Fruit fly (Drosophila melanogaster) whole organism, adult: ENCODE measurements around the gene Jhbp5.

Source experiments
- CG7045 ChIP-seq: fragments of 200-800 bp; sonication (Bioruptor generic); optimal IDR thresholded peaks from 2 replicates; lab custom pipeline; 2017; ENCODE audit warnings: missing biosample characterization, mild to moderate bottlenecking, missing genetic modification characterization
- ovo ChIP-seq: fragments of 200-800 bp; sonication (Bioruptor generic); optimal IDR thresholded peaks from 2 replicates; lab custom pipeline; 2016; ENCODE audit warnings: missing biosample characterization, missing genetic modification characterization

DNA sequence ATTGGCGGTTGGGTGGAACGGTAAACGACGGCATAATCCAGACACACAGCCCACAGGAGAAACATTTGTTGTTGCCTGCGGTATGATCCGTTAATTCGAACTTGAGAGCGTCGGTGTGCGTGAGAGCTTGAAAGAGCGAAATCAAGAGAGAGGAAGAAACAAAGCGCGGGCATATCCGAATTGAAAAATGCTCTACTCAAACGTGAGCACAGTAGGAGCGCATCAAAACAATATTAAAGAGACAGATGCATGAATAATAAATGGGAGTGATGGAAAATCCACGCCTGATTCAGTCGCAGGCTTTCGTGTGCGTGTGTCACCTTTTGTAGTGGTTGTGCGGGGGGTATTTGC lies 5.4 kb upstream of the Jhbp5 start:
- TF ChIP-seq CG7045 (GFP tag; lab: Kevin White, UChicago) (peak; percentile 1), ovo (GFP tag; lab: Kevin White, UChicago) (peak; percentile 66)
